Worm (Caenorhabditis elegans): Measurements from ENCODE around the gene T09D3.8.

T09D3.8 gene

ce11 chrV:5349471-5349870, 15.5 kb upstream of the T09D3.8 start, which contains the start of gene T09D3.3:
Gene T09D3.3, minus strand, starts transcription at chrV:5349571.
- TF ChIP-seq nhr-90 (tag; optimal IDR thresholded peaks at IDR 0.05) (no peak), ekl-4 (GFP tag; IDR thresholded peaks at IDR 0.05) (no peak), ztf-26 (tag; optimal IDR thresholded peaks at IDR 0.05) (no peak), F55B11.4 (tag; optimal IDR thresholded peaks at IDR 0.05; ENCODE audit: borderline replicate concordance, insufficient read depth) (no peak), F52B5.7 (tag; optimal IDR thresholded peaks at IDR 0.05) (no peak), tbp1 (GFP tag; optimal IDR thresholded peaks at IDR 0.05) (no peak), ceh-27 (GFP tag; optimal IDR thresholded peaks at IDR 0.05) (no peak), sea-2 (GFP tag; IDR thresholded peaks at IDR 0.05) (no peak), sdz-38 (tag; optimal IDR thresholded peaks at IDR 0.05) (no peak), snpc-1.1 (tag; optimal IDR thresholded peaks at IDR 0.05; ENCODE audit: insufficient read depth) (no peak), ZK185.1 (tag; optimal IDR thresholded peaks at IDR 0.05; ENCODE audit: poor library complexity, severe bottlenecking) (no peak), F37B4.10 (GFP tag; IDR thresholded peaks at IDR 0.05) (no peak), nhr-80 (tag; optimal IDR thresholded peaks at IDR 0.05) (no peak), Y95B8A.8 (GFP tag; IDR thresholded peaks at IDR 0.05) (no peak), F57A8.1 (GFP tag; optimal IDR thresholded peaks at IDR 0.05) (no peak), F49E8.2 (tag; optimal IDR thresholded peaks at IDR 0.05; ENCODE audit: insufficient read depth) (no peak), xnd-1 (tag; optimal IDR thresholded peaks at IDR 0.05) (no peak), madf-8 (GFP tag; conservative IDR thresholded peaks at IDR 0.05) (no peak), rcor-1 (GFP tag; IDR thresholded peaks at IDR 0.05) (no peak)

ce11 chrV:5351483-5351882, 13.5 kb upstream of the T09D3.8 start, which contains the start of gene srd-9:
Gene srd-9, plus strand, starts transcription at chrV:5351783.
- no peak for TF ChIP-seq egl-44 (GFP tag; IDR thresholded peaks at IDR 0.05)
- no peak for TF ChIP-seq Y56A3A.18 (GFP tag; IDR thresholded peaks at IDR 0.05)
- TF ChIP-seq K12H6.12 (tag; optimal IDR thresholded peaks at IDR 0.05), result no peak
- no peak for TF ChIP-seq C17E4.6 (GFP tag; IDR thresholded peaks at IDR 0.05)
- TF ChIP-seq mcd-1 (GFP tag; IDR thresholded peaks at IDR 0.05), result no peak
- no peak for TF ChIP-seq aptf-3 (GFP tag; IDR thresholded peaks at IDR 0.05)
- TF ChIP-seq attf-5 (GFP tag; optimal IDR thresholded peaks at IDR 0.05), result no peak
- no peak for TF ChIP-seq snpc-4 (GFP tag; optimal IDR thresholded peaks at IDR 0.05)
- TF ChIP-seq snpc-4 (tag; optimal IDR thresholded peaks at IDR 0.05), result no peak
- TF ChIP-seq T26A5.8 (tag; optimal IDR thresholded peaks at IDR 0.05), result no peak
- no peak for TF ChIP-seq D2030.7 (GFP tag; IDR thresholded peaks at IDR 0.05)

ce11 chrV:5358772-5359171, 6.2 kb upstream of the T09D3.8 start, which contains the start of gene nhr-216:
Gene nhr-216, minus strand, starts transcription at chrV:5358872.
- no peak for TF ChIP-seq somi-1 (GFP tag; optimal IDR thresholded peaks at IDR 0.05)

- no peak for TF ChIP-seq lin-35 (GFP tag; optimal IDR thresholded peaks at IDR 0.05)
- TF ChIP-seq fkh-3 (tag; optimal IDR thresholded peaks at IDR 0.05), result no peak
- TF ChIP-seq ceh-91 (GFP tag; IDR thresholded peaks at IDR 0.05), result no peak
- no peak for TF ChIP-seq rpc-1 (optimal IDR thresholded peaks at IDR 0.05)
- no peak for TF ChIP-seq rpc-1 (tag; optimal IDR thresholded peaks at IDR 0.05)
- TF ChIP-seq zfh-2 (GFP tag; conservative IDR thresholded peaks at IDR 0.05), result no peak
- no peak for TF ChIP-seq B0261.1 (tag; optimal IDR thresholded peaks at IDR 0.05)
- TF ChIP-seq rec-8 (tag; optimal IDR thresholded peaks at IDR 0.05), result no peak
- no peak for TF ChIP-seq nfyb-1 (GFP tag; IDR thresholded peaks at IDR 0.05)
These were observed 2.7 kb upstream of the T09D3.8 start for ce11 chrV:5362220-5362619.

Data from whole organism, young adult.